Fruit fly (Drosophila melanogaster) whole organism, prepupa: ENCODE data around the gene PLCXD.

Source experiments
- Blimp-1 ChIP-seq: fragments of 200-800 bp; sonication (Bioruptor generic); optimal IDR thresholded peaks from 3 replicates; lab custom pipeline; 2017; ENCODE audit warnings: missing biosample characterization, missing genetic modification characterization, mild to moderate bottlenecking, moderate library complexity, missing genetic modification reagents
- CG10631 ChIP-seq: fragments of 200-800 bp; sonication (Bioruptor generic); optimal IDR thresholded peaks from 2 replicates; lab custom pipeline; 2016; ENCODE audit warnings: missing biosample characterization, missing genetic modification characterization
- CG10669 ChIP-seq: fragments of 200-800 bp; sonication (Bioruptor generic); optimal IDR thresholded peaks from 3 replicates; lab custom pipeline; 2018; ENCODE audit warnings: missing biosample characterization, mild to moderate bottlenecking, missing genetic modification characterization, moderate library complexity
- CG11294 ChIP-seq: fragments of 200-800 bp; sonication (Bioruptor generic); IDR thresholded peaks from 2 replicates; pipeline ENCODE4 v1.3.6; 2022; ENCODE audit warnings: missing biosample characterization, missing genetic modification characterization
- CG11762 ChIP-seq: fragments of 200-800 bp; sonication (Bioruptor generic); optimal IDR thresholded peaks from 3 replicates; lab custom pipeline; 2016; ENCODE audit warnings: missing biosample characterization, missing genetic modification characterization; ENCODE audit not compliant: insufficient read depth
- CG11902 ChIP-seq: fragments of 200-800 bp; sonication (Bioruptor generic); optimal IDR thresholded peaks from 3 replicates; lab custom pipeline; 2016; ENCODE audit warnings: missing biosample characterization, missing genetic modification characterization
- CG15336 ChIP-seq: fragments of 200-800 bp; sonication (Bioruptor generic); IDR thresholded peaks from 2 replicates; pipeline ENCODE4 v1.3.6; 2022; ENCODE audit warnings: missing biosample characterization, missing genetic modification characterization
- CG3032 ChIP-seq: fragments of 200-800 bp; optimal IDR thresholded peaks from 2 replicates; lab custom pipeline; 2019; ENCODE audit warnings: missing biosample characterization, mild to moderate bottlenecking, missing genetic modification characterization, moderate library complexity
- CG34406 ChIP-seq: fragments of 200-800 bp; sonication (Bioruptor generic); optimal IDR thresholded peaks from 3 replicates; lab custom pipeline; 2016; ENCODE audit warnings: missing biosample characterization, missing genetic modification characterization
- CG3919 ChIP-seq: fragments of 200-800 bp; sonication (Bioruptor generic); optimal IDR thresholded peaks from 3 replicates; lab custom pipeline; 2016; ENCODE audit warnings: missing biosample characterization, missing genetic modification characterization
- CG4318 ChIP-seq: fragments of 200-800 bp; sonication (Bioruptor generic); optimal IDR thresholded peaks from 3 replicates; lab custom pipeline; 2017; ENCODE audit warnings: missing biosample characterization, mild to moderate bottlenecking, missing genetic modification characterization
- CG6163 ChIP-seq: fragments of 200-800 bp; sonication (Bioruptor generic); IDR thresholded peaks from 3 replicates; pipeline ENCODE4 v1.3.6; 2022; ENCODE audit warnings: missing biosample characterization, missing genetic modification characterization
- CG6276 ChIP-seq: fragments of 200-800 bp; sonication (Bioruptor generic); optimal IDR thresholded peaks from 2 replicates; lab custom pipeline; 2017; ENCODE audit warnings: missing biosample characterization, mild to moderate bottlenecking, missing genetic modification characterization
- CG6792 ChIP-seq: fragments of 200-800 bp; sonication (Bioruptor generic); optimal IDR thresholded peaks from 3 replicates; lab custom pipeline; 2016; ENCODE audit warnings: missing biosample characterization, missing genetic modification characterization
- CG6808 ChIP-seq: fragments of 200-800 bp; sonication (Bioruptor generic); optimal IDR thresholded peaks from 3 replicates; lab custom pipeline; 2017; ENCODE audit warnings: missing biosample characterization, missing genetic modification characterization, mild to moderate bottlenecking, moderate library complexity, missing genetic modification reagents
- CG6854 ChIP-seq: fragments of 200-800 bp; sonication (Bioruptor generic); optimal IDR thresholded peaks from 2 replicates; lab custom pipeline; 2017; ENCODE audit warnings: missing biosample characterization, mild to moderate bottlenecking, missing genetic modification characterization
- CG7368 ChIP-seq: fragments of 200-800 bp; sonication (Bioruptor generic); optimal IDR thresholded peaks from 3 replicates; lab custom pipeline; 2016; ENCODE audit warnings: missing biosample characterization, missing genetic modification characterization
- CG8119 ChIP-seq: fragments of 200-800 bp; sonication (Bioruptor generic); IDR thresholded peaks from 3 replicates; pipeline ENCODE4 v1.3.6; 2022; ENCODE audit warnings: missing biosample characterization, missing genetic modification characterization
- CG8319 ChIP-seq: fragments of 200-800 bp; sonication (Bioruptor generic); optimal IDR thresholded peaks from 3 replicates; lab custom pipeline; 2016; ENCODE audit warnings: missing biosample characterization, missing genetic modification characterization
- CG8632 ChIP-seq: fragments of 200-800 bp; sonication (Bioruptor generic); optimal IDR thresholded peaks from 3 replicates; lab custom pipeline; 2016; ENCODE audit warnings: missing biosample characterization, missing genetic modification characterization
- Eip75B ChIP-seq: fragments of 200-800 bp; sonication (Bioruptor generic); optimal IDR thresholded peaks from 3 replicates; lab custom pipeline; 2016; ENCODE audit warnings: missing biosample characterization, missing genetic modification characterization
- Eip93F ChIP-seq: fragments of 200-800 bp; sonication (Bioruptor generic); optimal IDR thresholded peaks from 2 replicates; lab custom pipeline; 2016; ENCODE audit warnings: missing biosample characterization, mild to moderate bottlenecking, missing genetic modification characterization
- Ets96B ChIP-seq: fragments of 200-800 bp; optimal IDR thresholded peaks from 2 replicates; lab custom pipeline; 2019; ENCODE audit warnings: missing biosample characterization, mild to moderate bottlenecking, missing genetic modification characterization, moderate library complexity
- Gug ChIP-seq: fragments of 200-800 bp; sonication (Bioruptor generic); IDR thresholded peaks from 2 replicates; pipeline ENCODE4 v1.3.6; 2022; ENCODE audit warnings: missing biosample characterization, missing genetic modification characterization
- Hr39 ChIP-seq: fragments of 200-800 bp; sonication (Bioruptor generic); optimal IDR thresholded peaks from 2 replicates; lab custom pipeline; 2016; ENCODE audit warnings: missing biosample characterization, missing genetic modification characterization
- Hr4 ChIP-seq: fragments of 200-800 bp; sonication (Bioruptor generic); optimal IDR thresholded peaks from 3 replicates; lab custom pipeline; 2016; ENCODE audit warnings: missing biosample characterization, missing genetic modification characterization
- Met ChIP-seq: fragments of 200-800 bp; sonication (Bioruptor generic); optimal IDR thresholded peaks from 3 replicates; lab custom pipeline; 2016; ENCODE audit warnings: missing biosample characterization, missing genetic modification characterization
- OdsH ChIP-seq: fragments of 200-800 bp; sonication (Bioruptor generic); optimal IDR thresholded peaks from 3 replicates; lab custom pipeline; 2016; ENCODE audit warnings: missing biosample characterization, missing genetic modification characterization
- Sox102F ChIP-seq: fragments of 200-800 bp; sonication (Bioruptor generic); optimal IDR thresholded peaks from 2 replicates; lab custom pipeline; 2016; ENCODE audit warnings: missing biosample characterization, mild to moderate bottlenecking, missing genetic modification characterization
- Sox14 ChIP-seq: fragments of 200-800 bp; sonication (Bioruptor generic); optimal IDR thresholded peaks from 3 replicates; lab custom pipeline; 2016; ENCODE audit warnings: missing biosample characterization, missing genetic modification characterization
- Sox15 ChIP-seq: fragments of 200-800 bp; sonication (Bioruptor generic); optimal IDR thresholded peaks from 3 replicates; lab custom pipeline; 2016; ENCODE audit warnings: missing biosample characterization, missing genetic modification characterization
- achi ChIP-seq: fragments of 200-800 bp; sonication (Bioruptor generic); optimal IDR thresholded peaks from 3 replicates; lab custom pipeline; 2016; ENCODE audit warnings: missing biosample characterization, missing genetic modification characterization
- acj6 ChIP-seq: fragments of 200-800 bp; sonication (Bioruptor generic); optimal IDR thresholded peaks from 3 replicates; lab custom pipeline; 2016; ENCODE audit warnings: missing biosample characterization, missing genetic modification characterization
- cyc ChIP-seq: fragments of 200-800 bp; sonication (Bioruptor generic); optimal IDR thresholded peaks from 3 replicates; lab custom pipeline; 2016; ENCODE audit warnings: missing biosample characterization, missing genetic modification characterization
- dsx ChIP-seq: fragments of 200-800 bp; optimal IDR thresholded peaks from 3 replicates; lab custom pipeline; 2019; ENCODE audit warnings: missing biosample characterization, mild to moderate bottlenecking, missing genetic modification characterization, moderate library complexity; ENCODE audit not compliant: poor library complexity, severe bottlenecking
- eg ChIP-seq: fragments of 200-800 bp; sonication (Bioruptor generic); IDR thresholded peaks from 3 replicates; pipeline ENCODE4 v1.3.6; 2022; ENCODE audit warnings: missing biosample characterization, missing genetic modification characterization
- esn ChIP-seq: fragments of 200-800 bp; sonication (Bioruptor generic); optimal IDR thresholded peaks from 2 replicates; lab custom pipeline; 2016; ENCODE audit warnings: missing biosample characterization, mild to moderate bottlenecking, missing genetic modification characterization, moderate library complexity
- fd59A ChIP-seq: fragments of 200-800 bp; sonication (Bioruptor generic); optimal IDR thresholded peaks from 2 replicates; lab custom pipeline; 2017; ENCODE audit warnings: missing biosample characterization, mild to moderate bottlenecking, missing genetic modification characterization, missing genetic modification reagents
- fd85E ChIP-seq: fragments of 200-800 bp; sonication (Bioruptor generic); optimal IDR thresholded peaks from 3 replicates; lab custom pipeline; 2016; ENCODE audit warnings: missing biosample characterization, missing genetic modification characterization
- lz ChIP-seq: fragments of 200-800 bp; sonication (Bioruptor generic); optimal IDR thresholded peaks from 3 replicates; lab custom pipeline; 2016; ENCODE audit warnings: missing biosample characterization, missing genetic modification characterization
- net ChIP-seq: fragments of 200-800 bp; sonication (Bioruptor generic); optimal IDR thresholded peaks from 3 replicates; lab custom pipeline; 2016; ENCODE audit warnings: missing biosample characterization, missing genetic modification characterization
- pdm3 ChIP-seq: fragments of 200-800 bp; sonication (Bioruptor generic); optimal IDR thresholded peaks from 3 replicates; lab custom pipeline; 2016; ENCODE audit warnings: missing biosample characterization, missing genetic modification characterization
- ss ChIP-seq, 2 experiments: fragments of 200-800 bp; sonication (Bioruptor generic); optimal IDR thresholded peaks; 2 replicates in 1 of 2; 3 replicates in 1 of 2; lab custom pipeline; 2017 to 2018; ENCODE audit warnings: mild to moderate bottlenecking in 2 of 2, missing biosample characterization in 2 of 2, missing genetic modification characterization in 2 of 2, moderate library complexity in 1 of 2
- svp ChIP-seq: fragments of 200-800 bp; sonication (Bioruptor generic); peaks from one replicate; lab custom pipeline; 2016; ENCODE audit warnings: missing biosample characterization, missing genetic modification characterization
- topi ChIP-seq: fragments of 200-800 bp; sonication (Bioruptor generic); optimal IDR thresholded peaks from 3 replicates; lab custom pipeline; 2016; ENCODE audit warnings: missing biosample characterization, missing genetic modification characterization

PLCXD gene

DNA sequence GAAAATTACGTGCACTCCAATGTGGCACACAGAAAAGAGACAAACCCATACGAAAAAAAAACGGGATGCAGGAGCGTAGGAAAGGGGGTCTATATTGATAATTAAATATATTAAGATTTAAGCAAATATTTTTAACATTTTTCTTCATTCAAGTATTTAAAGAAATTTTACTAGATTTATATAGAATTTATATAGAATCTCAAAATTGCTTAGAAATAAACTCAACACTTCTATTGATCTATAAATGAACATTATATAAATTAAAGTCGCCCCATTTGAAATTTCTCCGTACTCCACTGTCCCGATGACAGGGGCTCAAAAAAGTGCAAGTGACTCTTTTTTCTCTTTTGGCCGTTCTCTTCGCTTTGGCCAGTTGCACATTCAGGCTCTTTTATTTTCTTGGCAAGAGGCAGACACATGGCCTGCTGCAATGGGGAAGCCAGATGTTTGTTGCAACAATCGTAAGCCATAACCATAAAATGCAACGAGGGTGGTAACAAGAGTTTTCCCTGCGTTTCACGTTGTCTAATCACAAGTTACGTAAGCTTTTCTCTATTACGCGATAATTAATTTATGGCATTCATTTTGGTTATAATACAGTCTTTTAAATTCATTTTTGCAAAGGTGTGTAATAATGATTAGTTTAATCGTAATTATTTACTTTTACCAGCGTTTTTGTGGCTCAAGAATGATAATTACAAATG, 16.6 kb downstream of the PLCXD start (continued):
- TF ChIP-seq topi (peak; percentile 71), dsx (GFP tag; lab: Kevin White, UChicago) (peak; percentile 91), acj6 (GFP tag; lab: Kevin White, UChicago) (peak; percentile 93), fd59A (GFP tag; lab: Kevin White, UChicago) (peak; percentile 76), Ets96B (tag; lab: Kevin White, UChicago) (peak; percentile 91), CG6276 (GFP tag; lab: Kevin White, UChicago) (peak; percentile 97), Eip93F (GFP tag; lab: Kevin White, UChicago) (peak; percentile 75), cyc (GFP tag; lab: Kevin White, UChicago) (peak; percentile 64), esn (GFP tag; lab: Kevin White, UChicago) (peak; percentile 87), Sox102F (GFP tag; lab: Kevin White, UChicago) (peak; percentile 83), Gug (peak; percentile 94), ss (GFP tag; optimal IDR thresholded peaks at IDR 0.05; lab: Kevin White, UChicago) (peak; percentile 91 to 92), CG8632 (GFP tag; lab: Kevin White, UChicago) (peak; percentile 89), Blimp-1 (GFP tag; lab: Kevin White, UChicago) (peak; percentile 97), CG7368 (peak; percentile 84), CG3919 (GFP tag; lab: Kevin White, UChicago) (peak; percentile 93), svp (GFP tag; lab: Kevin White, UChicago) (no peak), CG10669 (GFP tag; lab: Kevin White, UChicago) (peak; percentile 85), pdm3 (GFP tag; lab: Kevin White, UChicago) (peak; percentile 84), Hr39 (GFP tag; lab: Kevin White, UChicago) (peak; percentile 41), CG10631 (GFP tag; lab: Kevin White, UChicago) (peak; percentile 94), Sox15 (GFP tag; lab: Kevin White, UChicago) (peak; percentile 66), Hr4 (GFP tag; lab: Kevin White, UChicago) (peak; percentile 94), CG6854 (peak; percentile 69)

DNA sequence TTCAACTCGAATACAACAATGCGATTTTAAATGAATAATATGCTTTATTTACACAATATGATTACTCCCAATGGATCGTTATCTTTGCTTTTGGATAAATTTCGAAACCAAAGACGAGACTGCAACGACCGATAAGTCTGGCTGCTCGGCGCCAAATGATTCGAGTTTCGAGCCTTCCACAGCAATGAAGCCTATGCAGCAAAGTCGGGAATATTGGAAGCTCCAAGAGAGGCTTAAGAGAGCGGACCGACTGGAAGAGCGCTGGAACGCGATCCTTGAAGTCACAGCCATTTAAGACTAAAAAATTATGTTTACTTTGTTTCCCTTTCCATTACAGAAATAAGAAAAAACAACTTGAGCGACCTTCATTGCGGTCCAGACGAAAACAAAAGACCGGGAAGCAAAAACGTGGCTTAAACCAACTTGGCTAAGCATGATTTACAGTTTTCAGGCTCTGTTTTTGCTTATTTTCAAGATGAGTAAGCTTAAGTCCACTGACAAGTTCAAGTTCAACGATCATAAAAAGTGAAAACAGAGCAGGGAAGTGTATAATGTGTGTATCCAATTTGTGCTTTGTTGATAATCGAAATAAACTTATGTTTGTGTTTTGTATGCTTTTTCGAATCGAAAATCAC, 17.5 kb downstream of the PLCXD start, which contains the start of gene firl:
firl (minus strand) TSS at position 159 of the 635 bp plus-strand sequence.
- no peak for TF ChIP-seq Sox102F (GFP tag; lab: Kevin White, UChicago)
- TF ChIP-seq ss (GFP tag; optimal IDR thresholded peaks at IDR 0.05; lab: Kevin White, UChicago), result peak; percentile 39 to 61
- no peak for TF ChIP-seq pdm3 (GFP tag; lab: Kevin White, UChicago)
- TF ChIP-seq esn (GFP tag; lab: Kevin White, UChicago), result no peak
- no peak for TF ChIP-seq CG7368
- TF ChIP-seq CG3032 (tag; lab: Kevin White, UChicago), result no peak
- no peak for TF ChIP-seq net (GFP tag; lab: Kevin White, UChicago)
- TF ChIP-seq CG11762 (GFP tag; lab: Kevin White, UChicago), result no peak
- no peak for TF ChIP-seq CG8119 (GFP tag; lab: Robert Waterston, UW)
- no peak for TF ChIP-seq OdsH
- no peak for TF ChIP-seq topi
- no peak for TF ChIP-seq acj6 (GFP tag; lab: Kevin White, UChicago)
- TF ChIP-seq CG4318 (GFP tag; lab: Kevin White, UChicago), result no peak
- no peak for TF ChIP-seq CG15336 (GFP tag; lab: Robert Waterston, UW)
- no peak for TF ChIP-seq eg (GFP tag; lab: Robert Waterston, UW)
- no peak for TF ChIP-seq CG3919 (GFP tag; lab: Kevin White, UChicago)
- TF ChIP-seq fd85E (GFP tag; lab: Kevin White, UChicago), result no peak
- no peak for TF ChIP-seq CG6792 (GFP tag; lab: Kevin White, UChicago)
- TF ChIP-seq Hr39 (GFP tag; lab: Kevin White, UChicago), result no peak
- no peak for TF ChIP-seq lz (GFP tag; lab: Kevin White, UChicago)
- no peak for TF ChIP-seq CG8319 (GFP tag; lab: Kevin White, UChicago)
- TF ChIP-seq CG6276 (GFP tag; lab: Kevin White, UChicago), result no peak
- TF ChIP-seq CG6808 (GFP tag; lab: Kevin White, UChicago), result peak; percentile 88
- no peak for TF ChIP-seq CG6163
- TF ChIP-seq CG34406 (GFP tag; lab: Kevin White, UChicago), result no peak
- TF ChIP-seq Met (GFP tag; lab: Kevin White, UChicago), result no peak
- TF ChIP-seq CG10631 (GFP tag; lab: Kevin White, UChicago), result no peak
- TF ChIP-seq cyc (GFP tag; lab: Kevin White, UChicago), result no peak
- TF ChIP-seq Eip75B (GFP tag; lab: Kevin White, UChicago), result no peak
- no peak for TF ChIP-seq CG6854
- TF ChIP-seq achi (GFP tag; lab: Kevin White, UChicago), result no peak
- peak; percentile 78 for TF ChIP-seq dsx (GFP tag; lab: Kevin White, UChicago)
- TF ChIP-seq CG11294 (GFP tag; lab: Robert Waterston, UW), result no peak
- no peak for TF ChIP-seq Sox14
- TF ChIP-seq CG8632 (GFP tag; lab: Kevin White, UChicago), result no peak
- TF ChIP-seq CG11902 (GFP tag; lab: Kevin White, UChicago), result no peak
- TF ChIP-seq Blimp-1 (GFP tag; lab: Kevin White, UChicago), result peak; percentile 79
